Fruit fly (Drosophila melanogaster) whole organism, embryonic: ENCODE measurements around the gene p115.
A peak's percentile ranks its signal among the peaks of the same experiment; 100 is the strongest.

Experiments used
- BtbVII ChIP-seq: fragments of 200-800 bp; sonication (Bioruptor generic); optimal IDR thresholded peaks from 3 replicates; lab custom pipeline; 2017; ENCODE audit warnings: missing biosample characterization, mild to moderate bottlenecking, missing genetic modification characterization
- C15 ChIP-seq: fragments of 200-800 bp; sonication (Bioruptor generic); IDR thresholded peaks from 3 replicates; pipeline ENCODE4 v1.3.6; 2022; ENCODE audit warnings: missing biosample characterization, missing genetic modification characterization
- CG10267 ChIP-seq: fragments of 200-800 bp; sonication (Bioruptor generic); optimal IDR thresholded peaks from 2 replicates; lab custom pipeline; 2018; ENCODE audit warnings: missing biosample characterization, mild to moderate bottlenecking, missing genetic modification characterization, moderate library complexity
- CG10274 ChIP-seq: fragments of 200-800 bp; sonication (Bioruptor generic); optimal IDR thresholded peaks from 3 replicates; lab custom pipeline; 2017; ENCODE audit warnings: missing biosample characterization, mild to moderate bottlenecking, missing genetic modification characterization
- CG11093 ChIP-seq: fragments of 200-800 bp; sonication (Bioruptor generic); IDR thresholded peaks from 3 replicates; pipeline ENCODE4 v1.3.6; 2022; ENCODE audit warnings: missing biosample characterization, missing genetic modification characterization
- CG11398 ChIP-seq: fragments of 200-800 bp; sonication (Bioruptor generic); optimal IDR thresholded peaks from 2 replicates; lab custom pipeline; 2016; ENCODE audit warnings: missing biosample characterization, missing genetic modification characterization
- CG11560 ChIP-seq: fragments of 200-800 bp; sonication (Bioruptor generic); IDR thresholded peaks from 3 replicates; pipeline ENCODE4 v1.3.6; 2022; ENCODE audit warnings: missing biosample characterization, missing genetic modification characterization
- CG12236 ChIP-seq: fragments of 200-800 bp; sonication (Bioruptor generic); optimal IDR thresholded peaks from 2 replicates; lab custom pipeline; 2016; ENCODE audit warnings: missing biosample characterization, missing genetic modification characterization
- CG13287 ChIP-seq: fragments of 200-800 bp; sonication (Bioruptor generic); IDR thresholded peaks from 2 replicates; pipeline ENCODE4 v1.3.6; 2022; ENCODE audit warnings: missing biosample characterization, missing genetic modification characterization; ENCODE audit not compliant: partially characterized antibody
- CG13775 ChIP-seq: fragments of 200-800 bp; sonication (Bioruptor generic); optimal IDR thresholded peaks from 3 replicates; lab custom pipeline; 2017; ENCODE audit warnings: missing biosample characterization, mild to moderate bottlenecking, missing genetic modification characterization
- CG14014 ChIP-seq: fragments of 200-800 bp; sonication (Bioruptor generic); IDR thresholded peaks from 2 replicates; pipeline ENCODE4 v1.3.6; 2022; ENCODE audit warnings: missing biosample characterization, missing genetic modification characterization
- CG16863 ChIP-seq: fragments of 200-800 bp; sonication (Bioruptor generic); optimal IDR thresholded peaks from 3 replicates; lab custom pipeline; 2016; ENCODE audit warnings: missing biosample characterization, missing genetic modification characterization
- CG17568 ChIP-seq: fragments of 200-800 bp; sonication (Bioruptor generic); optimal IDR thresholded peaks from 2 replicates; lab custom pipeline; 2018; ENCODE audit warnings: missing biosample characterization, mild to moderate bottlenecking, missing genetic modification characterization, moderate library complexity
- CG18011 ChIP-seq: fragments of 200-800 bp; sonication (Bioruptor generic); optimal IDR thresholded peaks from 2 replicates; lab custom pipeline; 2017; ENCODE audit warnings: missing biosample characterization, missing genetic modification characterization, mild to moderate bottlenecking, moderate library complexity, missing genotype
- CG18599 ChIP-seq: fragments of 200-800 bp; sonication (Bioruptor generic); optimal IDR thresholded peaks from 3 replicates; lab custom pipeline; 2017; ENCODE audit warnings: missing biosample characterization, missing genetic modification characterization, mild to moderate bottlenecking, moderate library complexity, missing genetic modification reagents
- CG31365 ChIP-seq: fragments of 200-800 bp; sonication (Bioruptor generic); optimal IDR thresholded peaks from 2 replicates; lab custom pipeline; 2018; ENCODE audit warnings: missing biosample characterization, mild to moderate bottlenecking, missing genetic modification characterization
- CG3726 ChIP-seq: fragments of 200-800 bp; sonication (Bioruptor generic); IDR thresholded peaks from 3 replicates; pipeline ENCODE4, ENCODE4 v1.3.6; 2022; ENCODE audit warnings: missing biosample characterization, missing genetic modification characterization
- CG4707 ChIP-seq: fragments of 200-800 bp; sonication (Bioruptor generic); optimal IDR thresholded peaks from 2 replicates; lab custom pipeline; 2018; ENCODE audit warnings: missing biosample characterization, mild to moderate bottlenecking, missing genetic modification characterization, moderate library complexity
- CG5180 ChIP-seq: fragments of 200-800 bp; sonication (Bioruptor generic); optimal IDR thresholded peaks from 3 replicates; lab custom pipeline; 2017; ENCODE audit warnings: missing biosample characterization, missing genetic modification characterization, mild to moderate bottlenecking, moderate library complexity, missing genetic modification reagents
- CG6683 ChIP-seq: fragments of 200-800 bp; sonication (Bioruptor generic); optimal IDR thresholded peaks from 2 replicates; lab custom pipeline; 2017; ENCODE audit warnings: missing biosample characterization, mild to moderate bottlenecking, missing genetic modification characterization, missing genetic modification reagents
- CG6765 ChIP-seq: fragments of 200-800 bp; sonication (Bioruptor generic); optimal IDR thresholded peaks from 3 replicates; lab custom pipeline; 2017; ENCODE audit warnings: missing biosample characterization, mild to moderate bottlenecking, missing genetic modification characterization
- CG6791 ChIP-seq: fragments of 200-800 bp; sonication (Bioruptor generic); IDR thresholded peaks from 3 replicates; pipeline ENCODE4 v1.3.6; 2022; ENCODE audit warnings: missing biosample characterization, missing genetic modification characterization; ENCODE audit not compliant: partially characterized antibody
- CG8281 ChIP-seq: fragments of 200-800 bp; sonication (Bioruptor generic); optimal IDR thresholded peaks from 2 replicates; lab custom pipeline; 2018; ENCODE audit warnings: missing biosample characterization, mild to moderate bottlenecking, missing genetic modification characterization, moderate library complexity
- CG9797 ChIP-seq: fragments of 200-800 bp; sonication (Bioruptor generic); optimal IDR thresholded peaks from 3 replicates; lab custom pipeline; 2018; ENCODE audit warnings: missing biosample characterization, mild to moderate bottlenecking, missing genetic modification characterization
- CkIIα-i1 ChIP-seq: fragments of 200-800 bp; sonication (Bioruptor generic); IDR thresholded peaks from 2 replicates; pipeline ENCODE4 v1.3.6; 2022; ENCODE audit warnings: missing biosample characterization, missing genetic modification characterization
- D ChIP-seq, 2 experiments: fragments of 200-800 bp in 1 of 2; fragments of >200 bp in 1 of 2; sonication (Bioruptor generic) in 1 of 2; optimal IDR thresholded peaks; 2 replicates in 1 of 2; 3 replicates in 1 of 2; lab custom pipeline; 2017; ENCODE audit warnings: mild to moderate bottlenecking in 1 of 2, missing biosample characterization in 1 of 2, missing genetic modification characterization in 1 of 2, missing genetic modification reagents in 1 of 2
- Doc2 ChIP-seq: fragments of 200-800 bp; sonication (Bioruptor generic); IDR thresholded peaks from 2 replicates; pipeline ENCODE4 v1.3.6; 2022; ENCODE audit warnings: missing biosample characterization, missing genetic modification characterization
- Dref ChIP-seq: fragments of 200-800 bp; sonication (Bioruptor generic); IDR thresholded peaks from 2 replicates; pipeline ENCODE4 v1.3.6; 2022; ENCODE audit warnings: missing biosample characterization, missing genetic modification characterization
- ERR ChIP-seq: fragments of 200-800 bp; sonication (Bioruptor generic); optimal IDR thresholded peaks from 2 replicates; lab custom pipeline; 2016; ENCODE audit warnings: missing biosample characterization, missing genetic modification characterization
- Kr ChIP-seq: fragments of 200-800 bp; sonication (Bioruptor generic); optimal IDR thresholded peaks from 2 replicates; lab custom pipeline; 2017; ENCODE audit warnings: missing biosample characterization, mild to moderate bottlenecking, missing genetic modification characterization
- NK7.1 ChIP-seq: fragments of 200-800 bp; sonication (Bioruptor generic); optimal IDR thresholded peaks from 3 replicates; lab custom pipeline; 2016; ENCODE audit warnings: missing biosample characterization, missing genetic modification characterization
- Nf-YC ChIP-seq: fragments of 200-800 bp; optimal IDR thresholded peaks from 3 replicates; lab custom pipeline; 2019; ENCODE audit warnings: missing biosample characterization, mild to moderate bottlenecking, missing genetic modification characterization, moderate library complexity
- Sry-δ ChIP-seq: fragments of 200-800 bp; sonication (Bioruptor generic); optimal IDR thresholded peaks from 2 replicates; lab custom pipeline; 2016; ENCODE audit warnings: missing biosample characterization, missing genetic modification characterization
- TFAM ChIP-seq: fragments of 200-800 bp; sonication (Bioruptor generic); optimal IDR thresholded peaks from 2 replicates; lab custom pipeline; 2017; ENCODE audit warnings: missing biosample characterization, missing genetic modification characterization, inconsistent platforms
- ab ChIP-seq: fragments of 200-800 bp; sonication (Bioruptor generic); optimal IDR thresholded peaks from 2 replicates; lab custom pipeline; 2016; ENCODE audit warnings: missing biosample characterization, missing genetic modification characterization
- amos ChIP-seq: fragments of 200-800 bp; sonication (Bioruptor generic); IDR thresholded peaks from 2 replicates; pipeline ENCODE4 v1.3.6; 2022; ENCODE audit warnings: missing biosample characterization, missing genetic modification characterization; ENCODE audit not compliant: partially characterized antibody
- croc ChIP-seq: fragments of 200-800 bp; sonication (Bioruptor generic); conservative IDR thresholded peaks from 3 replicates; pipeline ENCODE4 v1.3.6; 2022; ENCODE audit warnings: missing biosample characterization, missing genetic modification characterization
- dm ChIP-seq: fragments of 200-800 bp; sonication (Bioruptor generic); optimal IDR thresholded peaks from 3 replicates; lab custom pipeline; 2016; ENCODE audit warnings: missing biosample characterization, missing genetic modification characterization
- gce ChIP-seq: fragments of 200-800 bp; sonication (Bioruptor generic); IDR thresholded peaks from 3 replicates; pipeline ENCODE4 v1.3.6; 2022; ENCODE audit warnings: missing biosample characterization, missing genetic modification characterization
- hb ChIP-seq: fragments of 200-800 bp; sonication (Bioruptor generic); IDR thresholded peaks from 3 replicates; pipeline ENCODE4 v1.3.6; 2022; ENCODE audit warnings: missing biosample characterization, missing genetic modification characterization; ENCODE audit not compliant: partially characterized antibody
- ind ChIP-seq: fragments of 200-800 bp; sonication (Bioruptor generic); optimal IDR thresholded peaks from 3 replicates; lab custom pipeline; 2016; ENCODE audit warnings: missing biosample characterization, missing genetic modification characterization
- jing ChIP-seq: fragments of 200-800 bp; sonication (Bioruptor generic); optimal IDR thresholded peaks from 2 replicates; lab custom pipeline; 2018; ENCODE audit warnings: missing biosample characterization, mild to moderate bottlenecking, missing genetic modification characterization
- kni ChIP-seq: fragments of 200-800 bp; sonication (Bioruptor generic); optimal IDR thresholded peaks from 3 replicates; lab custom pipeline; 2017; ENCODE audit warnings: mild to moderate bottlenecking, missing biosample characterization, missing genetic modification reagents, missing genetic modification characterization
- salm ChIP-seq: fragments of 200-800 bp; sonication (Bioruptor generic); optimal IDR thresholded peaks from 2 replicates; lab custom pipeline; 2018; ENCODE audit warnings: missing biosample characterization, mild to moderate bottlenecking, missing genetic modification characterization
- scrt ChIP-seq: fragments of 200-800 bp; sonication (Bioruptor generic); optimal IDR thresholded peaks from 2 replicates; lab custom pipeline; 2018; ENCODE audit warnings: missing biosample characterization, mild to moderate bottlenecking, missing genetic modification characterization, moderate library complexity
- seq ChIP-seq: fragments of 200-800 bp; sonication (Bioruptor generic); IDR thresholded peaks from 2 replicates; pipeline ENCODE4 v1.3.6; 2022; ENCODE audit warnings: missing biosample characterization, missing genetic modification characterization
- vfl ChIP-seq: fragments of 200-800 bp; sonication (Bioruptor generic); optimal IDR thresholded peaks from 2 replicates; lab custom pipeline; 2016; ENCODE audit warnings: missing biosample characterization, missing genetic modification characterization
- wdn ChIP-seq: fragments of 200-800 bp; sonication (Bioruptor generic); IDR thresholded peaks from 2 replicates; pipeline ENCODE4 v1.3.6; 2022; ENCODE audit warnings: missing biosample characterization, missing genetic modification characterization
- wor ChIP-seq: fragments of 200-800 bp; sonication (Bioruptor generic); IDR thresholded peaks from 2 replicates; pipeline ENCODE4 v1.3.6; 2022; ENCODE audit warnings: missing biosample characterization, missing genetic modification characterization
- yki ChIP-seq: fragments of >200 bp; optimal IDR thresholded peaks from 3 replicates; lab custom pipeline; 2018

p115 gene

DNA sequence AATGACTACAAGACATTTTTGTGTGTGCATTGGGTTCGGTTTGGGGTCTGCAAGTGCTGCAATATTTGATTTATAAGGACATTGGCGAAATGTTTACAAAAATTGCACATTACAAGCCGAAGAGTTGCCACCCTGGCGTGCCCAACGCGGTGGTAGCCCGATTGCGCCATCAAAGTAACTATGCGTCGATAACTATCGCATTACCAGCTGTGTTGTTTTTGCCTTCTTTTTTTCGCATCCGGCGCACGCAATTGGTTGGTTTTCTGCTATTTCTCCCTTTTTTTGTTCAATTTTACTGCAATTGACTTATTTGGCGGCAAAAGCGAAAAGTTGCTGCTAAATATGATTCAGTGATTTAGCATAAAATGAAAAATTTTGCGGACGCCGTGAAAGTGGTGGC is 40.8 kb downstream of the p115 start, which contains the start of gene RpS14b (continued):
- peak; percentile 8 for TF ChIP-seq CG17568 (GFP tag; lab: Kevin White, UChicago)
- peak; percentile 83 for TF ChIP-seq amos (GFP tag; lab: Robert Waterston, UW)
- peak; percentile 72; the same call in 2 of the 3 replicates for TF ChIP-seq gce (GFP tag; lab: Robert Waterston, UW)
- no peak for TF ChIP-seq wor (GFP tag; lab: Robert Waterston, UW)
- TF ChIP-seq kni (GFP tag; lab: Kevin White, UChicago), result peak; percentile 49
- peak; percentile 43 for TF ChIP-seq CG10274 (GFP tag; lab: Kevin White, UChicago)
- TF ChIP-seq CG13287 (GFP tag; lab: Robert Waterston, UW), result peak; percentile 82
- TF ChIP-seq CG8281, result no peak
- TF ChIP-seq jing, result no peak
- TF ChIP-seq CG31365, result peak; percentile 41
- TF ChIP-seq C15, result peak; percentile 61; the same call in 1 of the 3 replicates
- peak; percentile 69 for TF ChIP-seq Nf-YC (tag; lab: Kevin White, UChicago)
- TF ChIP-seq CkIIα-i1, result 0 out of 2 replicates have a peak, but pooled peaks have one; percentile 26
- TF ChIP-seq CG18011 (GFP tag; lab: Kevin White, UChicago), result peak; percentile 62
- no peak for TF ChIP-seq CG11560
- TF ChIP-seq D (optimal IDR thresholded peaks at IDR 0.05; lab: Kevin White, UChicago), result no peak
- TF ChIP-seq D (GFP tag; optimal IDR thresholded peaks at IDR 0.05; lab: Kevin White, UChicago), result no peak
- peak; percentile 35 for TF ChIP-seq vfl (GFP tag; lab: Kevin White, UChicago)
- TF ChIP-seq CG3726 (GFP tag; lab: Robert Waterston, UW), result no peak
- peak; percentile 1 for TF ChIP-seq CG4707 (GFP tag; lab: Kevin White, UChicago)
- TF ChIP-seq CG5180, result no peak
- no peak for TF ChIP-seq CG11093
- no peak for TF ChIP-seq Doc2
- peak; percentile 40 for TF ChIP-seq ind (GFP tag; lab: Kevin White, UChicago)
- no peak; the same call in 1 of the 2 replicates for TF ChIP-seq seq (GFP tag; lab: Robert Waterston, UW)
- peak; percentile 19 for TF ChIP-seq ERR (GFP tag; lab: Kevin White, UChicago)
- peak; percentile 82 for TF ChIP-seq CG13775 (GFP tag; lab: Kevin White, UChicago)
- peak; percentile 40 for TF ChIP-seq CG10267 (tag; lab: Kevin White, UChicago)
- TF ChIP-seq scrt (GFP tag; lab: Kevin White, UChicago), result peak; percentile 51
- no peak for TF ChIP-seq TFAM (GFP tag; lab: Kevin White, UChicago)
- no peak for TF ChIP-seq croc (GFP tag; lab: Robert Waterston, UW)
- TF ChIP-seq Sry-δ (GFP tag; lab: Kevin White, UChicago), result peak; percentile 74
- peak; percentile 8 for TF ChIP-seq CG16863 (GFP tag; lab: Kevin White, UChicago)
- peak; percentile 88 for TF ChIP-seq Dref (GFP tag; lab: Robert Waterston, UW)
- peak; percentile 3 for TF ChIP-seq ab (GFP tag; lab: Kevin White, UChicago)
- TF ChIP-seq CG14014, result peak; percentile 60; the same call in 1 of the 2 replicates
- peak; percentile 68 for TF ChIP-seq CG6791 (GFP tag; lab: Robert Waterston, UW)
- TF ChIP-seq CG12236 (GFP tag; lab: Kevin White, UChicago), result no peak
- TF ChIP-seq BtbVII, result peak; percentile 61
- TF ChIP-seq CG11398 (GFP tag; lab: Kevin White, UChicago), result no peak
- TF ChIP-seq yki (lab: Kevin White, UChicago), result no peak
- peak; percentile 80 for TF ChIP-seq dm (GFP tag; lab: Kevin White, UChicago)
- no peak for TF ChIP-seq Kr
- peak; percentile 75 for TF ChIP-seq CG6765 (GFP tag; lab: Kevin White, UChicago)
- peak; percentile 51 for TF ChIP-seq wdn
- peak; percentile 74 for TF ChIP-seq CG18599 (GFP tag; lab: Kevin White, UChicago)
- TF ChIP-seq hb (GFP tag; lab: Robert Waterston, UW), result peak; percentile 41; the same call in 1 of the 3 replicates
- TF ChIP-seq NK7.1 (GFP tag; lab: Kevin White, UChicago), result peak; percentile 43
- TF ChIP-seq salm (tag; lab: Kevin White, UChicago), result no peak
- no peak for TF ChIP-seq CG6683
- TF ChIP-seq CG9797 (GFP tag; lab: Kevin White, UChicago), result peak; percentile 48
